Worm (Caenorhabditis elegans): ENCODE measurements around the gene C37E2.10.

The C37E2.10 gene

DNA sequence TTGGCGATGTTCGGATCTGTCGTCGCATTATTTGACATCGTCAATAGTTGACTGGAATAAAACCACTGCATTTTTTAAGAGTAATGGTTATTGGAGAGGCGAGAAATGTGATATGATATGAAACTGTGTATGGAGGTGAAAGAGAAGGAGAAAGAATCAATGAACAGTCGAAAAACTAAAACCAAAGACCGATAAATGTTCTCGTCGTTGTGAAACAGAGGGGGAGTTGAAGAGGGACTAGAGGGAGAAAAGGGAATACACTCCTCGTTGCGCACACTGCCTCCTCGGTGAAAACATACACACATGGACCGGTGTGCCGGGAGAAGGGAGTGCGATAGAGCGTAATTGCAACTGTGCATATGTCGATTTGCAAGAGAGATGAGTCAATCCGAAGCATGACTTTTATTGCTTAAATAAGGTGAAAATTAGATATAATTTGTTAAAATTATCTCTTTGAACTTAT is 9.2 kb upstream of the C37E2.10 start, which contains the start of gene sym-4 (continued):
- TF ChIP-seq F57A8.1 (GFP tag; optimal IDR thresholded peaks at IDR 0.05) (no peak), bed-1 (GFP tag; IDR thresholded peaks at IDR 0.05) (no peak), zfh-2 (GFP tag; conservative IDR thresholded peaks at IDR 0.05) (peak; percentile 89), sdz-38 (tag; optimal IDR thresholded peaks at IDR 0.05) (no peak), F33H1.4 (GFP tag; IDR thresholded peaks at IDR 0.05) (no peak), lsy-27 (tag; optimal IDR thresholded peaks at IDR 0.05; ENCODE audit: borderline replicate concordance, insufficient read depth) (peak; percentile 15), nhr-179 (tag; optimal IDR thresholded peaks at IDR 0.05) (no peak), C17E4.6 (GFP tag; IDR thresholded peaks at IDR 0.05) (no peak), pbrm-1 (GFP tag; IDR thresholded peaks at IDR 0.05) (peak; percentile 72; the same call in 1 of the 2 replicates), let-526 (GFP tag; IDR thresholded peaks at IDR 0.05) (peak; percentile 83; the same call in 1 of the 2 replicates), mel-28 (tag; optimal IDR thresholded peaks at IDR 0.05; ENCODE audit: borderline replicate concordance) (no peak), him-1 (tag; optimal IDR thresholded peaks at IDR 0.05) (no peak), cebp-1 (GFP tag; IDR thresholded peaks at IDR 0.05) (peak; percentile 80), cebp-1 (tag; optimal IDR thresholded peaks at IDR 0.05) (peak; percentile 93), B0035.1 (tag; optimal IDR thresholded peaks at IDR 0.05) (peak; percentile 1), B0261.1 (tag; optimal IDR thresholded peaks at IDR 0.05) (peak; percentile 30), B0019.2 (GFP tag; conservative IDR thresholded peaks at IDR 0.05) (no peak), nhr-80 (tag; optimal IDR thresholded peaks at IDR 0.05) (peak; percentile 100), F22D6.2 (tag; optimal IDR thresholded peaks at IDR 0.05) (no peak), hmg-20 (GFP tag; IDR thresholded peaks at IDR 0.05) (no peak), ztf-22 (GFP tag; optimal IDR thresholded peaks at IDR 0.05) (peak; percentile 79), lin-26 (GFP tag; IDR thresholded peaks at IDR 0.05) (peak; percentile 82), die-1 (tag; optimal IDR thresholded peaks at IDR 0.05) (peak; percentile 59), F37B4.10 (GFP tag; IDR thresholded peaks at IDR 0.05) (no peak), hlh-12 (tag; optimal IDR thresholded peaks at IDR 0.05) (no peak), C06A6.2 (GFP tag; conservative IDR thresholded peaks at IDR 0.05) (peak; percentile 85), hlh-26 (GFP tag; conservative IDR thresholded peaks at IDR 0.05) (no peak), bed-2 (GFP tag; IDR thresholded peaks at IDR 0.05) (no peak), attf-6 (GFP tag; IDR thresholded peaks at IDR 0.05) (no peak), F39B2.1 (GFP tag; IDR thresholded peaks at IDR 0.05) (no peak), ceh-27 (GFP tag; optimal IDR thresholded peaks at IDR 0.05) (peak; percentile 86), atf-7 (tag; optimal IDR thresholded peaks at IDR 0.05) (peak; percentile 78), mcd-1 (GFP tag; IDR thresholded peaks at IDR 0.05) (peak; percentile 97), K11D2.4 (GFP tag; IDR thresholded peaks at IDR 0.05) (peak; percentile 84), aptf-2 (GFP tag; conservative IDR thresholded peaks at IDR 0.05) (no peak), ztf-28 (GFP tag; IDR thresholded peaks at IDR 0.05) (no peak), lag-1 (GFP tag; IDR thresholded peaks at IDR 0.05) (no peak), akir-1 (GFP tag; optimal IDR thresholded peaks at IDR 0.05) (peak; percentile 30), madf-10 (tag; optimal IDR thresholded peaks at IDR 0.05) (peak; percentile 87), egl-18 (GFP tag; IDR thresholded peaks at IDR 0.05) (no peak), ceh-91 (GFP tag; IDR thresholded peaks at IDR 0.05) (no peak), unc-130 (GFP tag; optimal IDR thresholded peaks at IDR 0.05) (no peak), madf-6 (GFP tag; IDR thresholded peaks at IDR 0.05) (no peak), gei-17 (GFP tag; optimal IDR thresholded peaks at IDR 0.05) (peak; percentile 64), ztf-3 (GFP tag; optimal IDR thresholded peaks at IDR 0.05) (no peak), F55B11.4 (tag; optimal IDR thresholded peaks at IDR 0.05; ENCODE audit: borderline replicate concordance, insufficient read depth) (no peak), xnd-1 (tag; optimal IDR thresholded peaks at IDR 0.05) (no peak), dox-1 (GFP tag; IDR thresholded peaks at IDR 0.05) (peak; percentile 95), Y53G8AR.9 (GFP tag; conservative IDR thresholded peaks at IDR 0.05) (peak; percentile 82; the same call in 1 of the 2 replicates)
